Worm (Caenorhabditis elegans) whole organism, midembryonic: ENCODE results near the gene fbxa-152.

Source experiments
- T22C8.4 ChIP-seq: fragments of 200-800 bp; sonication (Bioruptor generic); IDR thresholded peaks from 2 replicates; pipeline ENCODE4 v1.3.6; 2022; ENCODE audit warnings: missing genetic modification characterization, missing compliant biosample characterization
- cog-1 ChIP-seq: sonication (generic microtip); optimal IDR thresholded peaks from 2 replicates; lab custom pipeline; 2016; ENCODE audit warnings: missing genetic modification characterization, missing compliant biosample characterization
- flt-1 ChIP-seq: fragments of 200-800 bp; sonication (Bioruptor generic); IDR thresholded peaks from 2 replicates; pipeline ENCODE4 v1.3.6; 2022; ENCODE audit warnings: missing genetic modification characterization, missing compliant biosample characterization
- klf-2 ChIP-seq: fragments of 200-800 bp; sonication (Bioruptor generic); conservative IDR thresholded peaks from 2 replicates; pipeline ENCODE4 v1.3.6; 2022; ENCODE audit warnings: missing genetic modification reagents, missing genetic modification characterization, missing compliant biosample characterization
- med-1 ChIP-seq: sonication (generic microtip); optimal IDR thresholded peaks from 2 replicates; lab custom pipeline; 2017; ENCODE audit warnings: missing genetic modification characterization, mild to moderate bottlenecking, missing compliant biosample characterization, antibody characterized with exemption, missing genetic modification reagents; ENCODE audit not compliant: insufficient read depth
- ref-1 ChIP-seq: fragments of 200-800 bp; sonication (Bioruptor generic); conservative IDR thresholded peaks from 2 replicates; pipeline ENCODE4 v1.3.6; 2022; ENCODE audit warnings: missing genetic modification reagents, missing genetic modification characterization, missing compliant biosample characterization
- tab-1 ChIP-seq: fragments of 200-800 bp; sonication (Bioruptor generic); IDR thresholded peaks from 2 replicates; pipeline ENCODE4 v1.3.6; 2022; ENCODE audit warnings: missing genetic modification characterization, missing compliant biosample characterization
- ztf-23 ChIP-seq: fragments of 200-800 bp; sonication (Bioruptor generic); IDR thresholded peaks from 2 replicates; pipeline ENCODE4 v1.3.6; 2022; ENCODE audit warnings: missing genetic modification reagents, missing genetic modification characterization, missing compliant biosample characterization
- ztf-29 ChIP-seq: fragments of 200-800 bp; sonication (Bioruptor generic); IDR thresholded peaks from 2 replicates; pipeline ENCODE4 v1.3.6; 2022; ENCODE audit warnings: missing genetic modification reagents, missing genetic modification characterization, missing compliant biosample characterization

The fbxa-152 gene

ce11 chrV:15577395-15577896 is 24.7 kb downstream of the fbxa-152 start, which contains the start of gene atx-3:
TSS of gene atx-3 (minus strand) at chrV:15577445.
- TF ChIP-seq ref-1 (GFP tag; lab: Robert Waterston, UW) (no peak), T22C8.4 (GFP tag; lab: Robert Waterston, UW) (no peak), klf-2 (GFP tag; lab: Robert Waterston, UW) (no peak), flt-1 (GFP tag; lab: Robert Waterston, UW) (no peak), ztf-29 (GFP tag; lab: Robert Waterston, UW) (no peak), cog-1 (tag; lab: Kevin White, UChicago) (no peak), med-1 (GFP tag; lab: Kevin White, UChicago) (no peak), tab-1 (GFP tag; lab: Robert Waterston, UW) (no peak), ztf-23 (no peak)

- TF ChIP-seq ztf-29 (GFP tag; lab: Robert Waterston, UW) (no peak), ztf-23 (no peak), klf-2 (GFP tag; lab: Robert Waterston, UW) (no peak), cog-1 (tag; lab: Kevin White, UChicago) (no peak), flt-1 (GFP tag; lab: Robert Waterston, UW) (no peak), T22C8.4 (GFP tag; lab: Robert Waterston, UW) (no peak), ref-1 (GFP tag; lab: Robert Waterston, UW) (no peak), med-1 (GFP tag; lab: Kevin White, UChicago) (no peak), tab-1 (GFP tag; lab: Robert Waterston, UW) (no peak)
Observed at ce11 chrV:15575305-15575704, 26.8 kb downstream of the fbxa-152 start, which contains the start of gene mdt-28. TSS of gene mdt-28 (minus strand) at chrV:15575405.

ce11 chrV:15572613-15573012 is 29.5 kb downstream of the fbxa-152 start, which contains the start of gene fbxa-94:
TSS of gene fbxa-94 (plus strand) at chrV:15572913.
- no peak for TF ChIP-seq ztf-23
- no peak for TF ChIP-seq cog-1 (tag; lab: Kevin White, UChicago)
- TF ChIP-seq tab-1 (GFP tag; lab: Robert Waterston, UW): no peak
- TF ChIP-seq flt-1 (GFP tag; lab: Robert Waterston, UW): no peak
- no peak for TF ChIP-seq klf-2 (GFP tag; lab: Robert Waterston, UW)
- no peak for TF ChIP-seq ref-1 (GFP tag; lab: Robert Waterston, UW)
- no peak for TF ChIP-seq med-1 (GFP tag; lab: Kevin White, UChicago)
- TF ChIP-seq T22C8.4 (GFP tag; lab: Robert Waterston, UW): no peak
- no peak for TF ChIP-seq ztf-29 (GFP tag; lab: Robert Waterston, UW)

- TF ChIP-seq flt-1 (GFP tag; lab: Robert Waterston, UW) (no peak), med-1 (GFP tag; lab: Kevin White, UChicago) (no peak), ref-1 (GFP tag; lab: Robert Waterston, UW) (no peak), klf-2 (GFP tag; lab: Robert Waterston, UW) (no peak), ztf-23 (no peak)
Observed at ce11 chrV:15571006-15571526, 31.1 kb downstream of the fbxa-152 start, which contains the start of gene fbxa-95. TSS of gene fbxa-95 (plus strand) at chrV:15571476.

- TF ChIP-seq flt-1 (GFP tag; lab: Robert Waterston, UW): no peak
Observed at ce11 chrV:15569702-15570430, 32.3 kb downstream of the fbxa-152 start, which contains the start of gene lsm-5. TSS of gene lsm-5 (plus strand) at chrV:15570380.

DNA sequence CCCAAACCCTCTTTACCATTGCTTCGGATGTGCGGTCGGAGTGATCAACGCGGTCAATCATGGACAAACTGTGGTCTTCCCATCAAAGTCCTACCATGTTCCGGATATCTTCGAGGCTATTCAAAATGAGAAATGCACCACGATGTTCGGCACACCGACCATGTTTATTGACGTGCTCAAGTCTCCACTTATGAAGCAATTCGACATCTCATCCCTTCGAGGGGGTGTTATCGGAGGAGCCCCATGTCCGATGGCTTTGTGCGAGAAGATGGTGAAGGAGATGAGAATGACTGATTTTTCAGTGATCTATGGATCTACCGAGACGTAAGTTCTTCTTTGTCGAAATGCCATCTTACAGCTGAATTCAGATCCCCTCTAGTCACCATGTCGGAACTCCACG is 33.8 kb downstream of the fbxa-152 start:
- TF ChIP-seq ztf-23 (no peak), T22C8.4 (GFP tag; lab: Robert Waterston, UW) (no peak), med-1 (GFP tag; lab: Kevin White, UChicago) (no peak)

DNA sequence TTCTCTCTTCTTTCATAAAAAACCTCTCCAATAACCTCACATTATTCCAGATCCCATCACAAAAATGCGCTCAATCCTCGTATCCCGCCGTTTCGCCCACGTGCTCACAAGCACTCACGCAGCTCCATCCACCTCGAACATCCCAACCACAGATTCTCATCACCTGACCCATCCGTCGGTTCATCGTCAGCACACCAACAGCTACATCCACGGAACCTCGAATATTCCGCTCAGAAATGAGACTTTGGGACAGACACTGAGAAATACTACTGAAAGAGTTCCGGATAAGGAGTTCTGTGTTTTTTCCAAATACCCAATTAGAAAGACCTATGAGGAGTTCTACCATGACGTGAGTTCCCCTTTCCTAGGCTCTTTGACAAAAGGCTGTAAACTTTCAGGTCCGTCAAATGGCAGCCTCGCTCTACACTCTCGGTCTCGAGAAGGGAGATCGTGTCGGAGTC is 34.8 kb downstream of the fbxa-152 start, which contains the start of gene acs-2:
Gene acs-2 (plus strand): TSS at position 51 of the 461 bp plus-strand sequence.
- no peak for TF ChIP-seq med-1 (GFP tag; lab: Kevin White, UChicago)
- no peak for TF ChIP-seq cog-1 (tag; lab: Kevin White, UChicago)
- no peak for TF ChIP-seq ztf-29 (GFP tag; lab: Robert Waterston, UW)
- TF ChIP-seq T22C8.4 (GFP tag; lab: Robert Waterston, UW): no peak
- TF ChIP-seq ref-1 (GFP tag; lab: Robert Waterston, UW): no peak
- no peak for TF ChIP-seq ztf-23
- TF ChIP-seq klf-2 (GFP tag; lab: Robert Waterston, UW): no peak
- no peak for TF ChIP-seq tab-1 (GFP tag; lab: Robert Waterston, UW)
- TF ChIP-seq flt-1 (GFP tag; lab: Robert Waterston, UW): no peak

- TF ChIP-seq ztf-29 (GFP tag; lab: Robert Waterston, UW) (no peak), tab-1 (GFP tag; lab: Robert Waterston, UW) (no peak), med-1 (GFP tag; lab: Kevin White, UChicago) (no peak), T22C8.4 (GFP tag; lab: Robert Waterston, UW) (no peak), klf-2 (GFP tag; lab: Robert Waterston, UW) (no peak), ztf-23 (no peak), ref-1 (GFP tag; lab: Robert Waterston, UW) (no peak), flt-1 (GFP tag; lab: Robert Waterston, UW) (no peak), cog-1 (tag; lab: Kevin White, UChicago) (no peak)
Observed at ce11 chrV:15566511-15567178, 35.5 kb downstream of the fbxa-152 start.
